Worm (Caenorhabditis elegans): ENCODE results near the gene trr-1.
A peak's percentile ranks its signal among the peaks of the same experiment; 100 is the strongest.

The trr-1 gene

DNA sequence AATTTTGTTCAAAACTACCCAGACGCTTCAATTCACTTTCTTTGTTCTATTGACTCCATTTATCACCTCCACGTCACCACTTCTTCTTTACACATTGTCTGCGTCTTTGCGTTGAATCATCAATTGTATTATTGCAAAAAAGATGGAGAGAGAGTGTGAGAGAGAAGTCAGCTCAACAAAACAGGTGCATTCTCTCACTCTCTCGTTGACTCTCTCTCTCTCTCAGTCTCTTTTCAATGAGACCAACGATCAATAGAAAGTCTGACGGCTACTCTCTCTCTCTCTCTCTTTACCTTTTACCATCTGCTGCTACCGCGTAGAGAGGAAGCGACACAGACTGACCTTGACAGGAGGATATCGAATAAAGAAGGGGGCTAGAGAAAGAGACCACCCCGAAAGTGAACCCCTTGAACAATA lies 40.0 kb downstream of the trr-1 start (continued):
- TF ChIP-seq nhr-237 (tag; optimal IDR thresholded peaks at IDR 0.05) = peak; percentile 83
- TF ChIP-seq unc-62 (GFP tag; optimal IDR thresholded peaks at IDR 0.05) = peak; percentile 97
- peak; percentile 62 for TF ChIP-seq mep-1 (tag; optimal IDR thresholded peaks at IDR 0.05)
- peak; percentile 94 for TF ChIP-seq cnd-1 (tag; optimal IDR thresholded peaks at IDR 0.05)

DNA sequence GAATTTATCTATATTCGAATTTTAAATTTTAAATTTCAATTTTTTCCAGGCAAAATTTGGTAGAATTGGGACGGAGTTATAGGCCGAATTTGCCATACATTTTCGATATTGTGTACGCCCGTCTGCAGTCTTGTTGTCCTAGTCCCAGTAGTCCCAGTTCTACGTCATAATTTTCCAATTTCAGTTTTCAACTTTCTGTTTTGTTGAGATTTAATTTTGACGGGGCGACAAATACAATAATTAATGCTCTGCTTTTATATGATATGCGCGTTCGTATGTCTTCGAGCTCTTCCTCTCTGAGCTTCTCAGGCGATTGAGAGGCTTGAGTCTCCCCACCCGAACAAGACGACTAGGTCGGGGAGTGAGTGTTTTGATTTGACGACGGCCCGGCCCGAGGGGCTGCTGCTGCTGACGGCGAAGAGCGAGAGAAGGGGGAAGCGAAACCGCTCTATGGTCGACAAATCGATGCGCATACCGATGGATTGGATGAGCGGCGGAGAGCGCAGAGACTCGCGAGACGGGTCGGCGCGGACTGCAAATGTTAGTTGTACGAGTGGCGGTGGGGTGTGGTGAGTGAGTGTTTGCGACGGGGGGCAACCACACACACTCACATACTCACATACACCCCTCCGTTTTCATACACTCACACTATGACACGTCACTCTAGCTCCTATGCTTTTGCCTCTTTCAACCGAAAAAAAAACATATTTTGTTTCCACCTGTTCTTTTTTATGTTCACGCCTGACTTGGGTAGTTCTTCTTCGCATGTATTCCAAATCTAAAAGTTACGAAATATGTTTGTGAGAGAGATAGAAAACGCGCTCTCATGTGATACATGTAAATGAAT lies 40.8 kb downstream of the trr-1 start:
- TF ChIP-seq unc-39 (tag; optimal IDR thresholded peaks at IDR 0.05) (no peak), lin-32 (GFP tag; optimal IDR thresholded peaks at IDR 0.05) (peak; percentile 17), tbx-8 (GFP tag; optimal IDR thresholded peaks at IDR 0.05) (no peak), bed-3 (GFP tag; optimal IDR thresholded peaks at IDR 0.05) (no peak), pha-4 (tag; optimal IDR thresholded peaks at IDR 0.05) (peak; percentile 91), ceh-43 (GFP tag; optimal IDR thresholded peaks at IDR 0.05) (no peak), unc-62 (GFP tag; optimal IDR thresholded peaks at IDR 0.05) (peak; percentile 81), zip-8 (tag; optimal IDR thresholded peaks at IDR 0.05) (no peak), nhr-237 (tag; optimal IDR thresholded peaks at IDR 0.05) (peak; percentile 54), unc-120 (tag; optimal IDR thresholded peaks at IDR 0.05; ENCODE audit: poor library complexity, severe bottlenecking) (peak; percentile 73), cnd-1 (tag; optimal IDR thresholded peaks at IDR 0.05) (peak; percentile 76), mls-2 (tag; optimal IDR thresholded peaks at IDR 0.05) (peak; percentile 89), nhr-12 (tag; optimal IDR thresholded peaks at IDR 0.05) (no peak), lsy-2 (tag; optimal IDR thresholded peaks at IDR 0.05) (peak; percentile 59), ceh-83 (GFP tag; optimal IDR thresholded peaks at IDR 0.05) (no peak), ces-1 (GFP tag; optimal IDR thresholded peaks at IDR 0.05) (peak; percentile 35), lin-13 (tag; optimal IDR thresholded peaks at IDR 0.05) (peak; percentile 41), ham-2 (GFP tag; optimal IDR thresholded peaks at IDR 0.05) (peak; percentile 94), mab-5 (tag; optimal IDR thresholded peaks at IDR 0.05) (no peak), sptf-1 (tag; optimal IDR thresholded peaks at IDR 0.05) (peak; percentile 83), nhr-76 (tag; optimal IDR thresholded peaks at IDR 0.05) (peak; percentile 11), blmp-1 (tag; optimal IDR thresholded peaks at IDR 0.05) (no peak), snpc-4 (tag; optimal IDR thresholded peaks at IDR 0.05) (no peak), elt-1 (tag; optimal IDR thresholded peaks at IDR 0.05; ENCODE audit: borderline replicate concordance, insufficient read depth) (peak; percentile 8), ztf-11 (tag; optimal IDR thresholded peaks at IDR 0.05) (peak; percentile 56), nhr-28 (tag; optimal IDR thresholded peaks at IDR 0.05) (no peak), flh-1 (GFP tag; optimal IDR thresholded peaks at IDR 0.05) (no peak), ceh-39 (tag; optimal IDR thresholded peaks at IDR 0.05) (no peak), hlh-1 (tag; optimal IDR thresholded peaks at IDR 0.05) (peak; percentile 49), sem-2 (GFP tag; optimal IDR thresholded peaks at IDR 0.05) (peak; percentile 34), elt-3 (tag; optimal IDR thresholded peaks at IDR 0.05) (peak; percentile 3), mep-1 (tag; optimal IDR thresholded peaks at IDR 0.05) (no peak), nhr-2 (tag; optimal IDR thresholded peaks at IDR 0.05) (no peak), M03D4.4 (tag; optimal IDR thresholded peaks at IDR 0.05) (peak; percentile 63), drap-1 (GFP tag; optimal IDR thresholded peaks at IDR 0.05) (peak; percentile 81)

DNA sequence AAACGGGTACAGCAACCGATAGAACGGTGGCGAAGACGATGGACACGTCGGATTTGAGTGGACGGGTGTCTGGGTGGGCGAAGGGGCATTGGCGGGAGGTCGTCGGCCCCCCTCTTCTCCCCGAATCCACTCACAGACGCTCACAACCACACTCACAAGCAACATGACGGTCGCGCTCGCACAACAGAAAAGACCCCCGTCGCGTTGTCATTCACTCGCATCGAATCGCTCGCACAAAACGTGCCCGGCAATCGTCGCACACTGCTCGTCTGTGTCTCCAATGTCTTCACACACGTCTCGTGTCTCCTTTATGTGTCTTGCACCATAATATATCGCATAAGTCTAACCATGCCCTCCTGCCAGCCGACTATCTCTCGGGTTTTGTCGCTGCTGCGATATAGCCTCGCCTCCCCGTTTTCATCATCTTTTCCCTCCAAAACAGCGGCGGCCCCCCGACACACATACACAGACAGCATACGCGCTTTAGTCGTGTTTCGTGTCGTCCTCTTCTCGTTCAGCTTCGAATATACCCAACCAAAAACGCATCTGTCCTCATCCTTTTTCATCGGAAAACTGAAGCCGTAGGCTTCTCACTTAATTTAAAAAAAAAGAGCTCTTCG lies 41.6 kb downstream of the trr-1 start:
- TF ChIP-seq mab-5 (tag; optimal IDR thresholded peaks at IDR 0.05) = no peak
- peak; percentile 84 for TF ChIP-seq sptf-1 (tag; optimal IDR thresholded peaks at IDR 0.05)
- no peak for TF ChIP-seq snpc-4 (tag; optimal IDR thresholded peaks at IDR 0.05)
- TF ChIP-seq ztf-11 (tag; optimal IDR thresholded peaks at IDR 0.05) = peak; percentile 86
- peak; percentile 34 for TF ChIP-seq nhr-237 (tag; optimal IDR thresholded peaks at IDR 0.05)
- peak; percentile 72 for TF ChIP-seq hlh-1 (tag; optimal IDR thresholded peaks at IDR 0.05)
- peak; percentile 61 for TF ChIP-seq M03D4.4 (tag; optimal IDR thresholded peaks at IDR 0.05)
- no peak for TF ChIP-seq unc-39 (tag; optimal IDR thresholded peaks at IDR 0.05)
- TF ChIP-seq unc-62 (GFP tag; optimal IDR thresholded peaks at IDR 0.05) = peak; percentile 82
- no peak for TF ChIP-seq bed-3 (GFP tag; optimal IDR thresholded peaks at IDR 0.05)
- peak; percentile 82 for TF ChIP-seq drap-1 (GFP tag; optimal IDR thresholded peaks at IDR 0.05)
- peak; percentile 43 for TF ChIP-seq ces-1 (GFP tag; optimal IDR thresholded peaks at IDR 0.05)
- TF ChIP-seq nhr-12 (tag; optimal IDR thresholded peaks at IDR 0.05) = no peak
- TF ChIP-seq unc-120 (tag; optimal IDR thresholded peaks at IDR 0.05; ENCODE audit: poor library complexity, severe bottlenecking) = peak; percentile 97
- peak; percentile 41 for TF ChIP-seq cnd-1 (tag; optimal IDR thresholded peaks at IDR 0.05)
- peak; percentile 99 for TF ChIP-seq ham-2 (GFP tag; optimal IDR thresholded peaks at IDR 0.05)
- peak; percentile 90 for TF ChIP-seq mls-2 (tag; optimal IDR thresholded peaks at IDR 0.05)
- TF ChIP-seq sem-2 (GFP tag; optimal IDR thresholded peaks at IDR 0.05) = no peak
- TF ChIP-seq elt-3 (tag; optimal IDR thresholded peaks at IDR 0.05) = peak; percentile 33
- TF ChIP-seq ceh-83 (GFP tag; optimal IDR thresholded peaks at IDR 0.05) = peak; percentile 31
- no peak for TF ChIP-seq tbx-8 (GFP tag; optimal IDR thresholded peaks at IDR 0.05)
- TF ChIP-seq elt-1 (tag; optimal IDR thresholded peaks at IDR 0.05; ENCODE audit: borderline replicate concordance, insufficient read depth) = no peak
- peak; percentile 48 for TF ChIP-seq lsy-2 (tag; optimal IDR thresholded peaks at IDR 0.05)
- peak; percentile 71 for TF ChIP-seq lin-13 (tag; optimal IDR thresholded peaks at IDR 0.05)
- peak; percentile 2 for TF ChIP-seq zip-8 (tag; optimal IDR thresholded peaks at IDR 0.05)
- TF ChIP-seq nhr-76 (tag; optimal IDR thresholded peaks at IDR 0.05) = no peak
- no peak for TF ChIP-seq nhr-28 (tag; optimal IDR thresholded peaks at IDR 0.05)
- peak; percentile 18 for TF ChIP-seq ceh-39 (tag; optimal IDR thresholded peaks at IDR 0.05)
- TF ChIP-seq ceh-43 (GFP tag; optimal IDR thresholded peaks at IDR 0.05) = peak; percentile 49
- peak; percentile 89 for TF ChIP-seq pha-4 (tag; optimal IDR thresholded peaks at IDR 0.05)
- TF ChIP-seq lin-32 (GFP tag; optimal IDR thresholded peaks at IDR 0.05) = no peak
- no peak for TF ChIP-seq flh-1 (GFP tag; optimal IDR thresholded peaks at IDR 0.05)
- peak; percentile 16 for TF ChIP-seq nhr-2 (tag; optimal IDR thresholded peaks at IDR 0.05)
- peak; percentile 52 for TF ChIP-seq mep-1 (tag; optimal IDR thresholded peaks at IDR 0.05)
- TF ChIP-seq blmp-1 (tag; optimal IDR thresholded peaks at IDR 0.05) = peak; percentile 30

All from whole organism, mixed stage, embryonic.